Fruit fly (Drosophila melanogaster) whole organism, prepupa: ENCODE measurements around the gene ZnT86D.

Experiments
- CG11902 ChIP-seq: fragments of 200-800 bp; sonication (Bioruptor generic); optimal IDR thresholded peaks from 3 replicates; lab custom pipeline; 2016; ENCODE audit warnings: missing biosample characterization, missing genetic modification characterization
- CG1621 ChIP-seq: fragments of 200-800 bp; sonication (Bioruptor generic); optimal IDR thresholded peaks from 3 replicates; lab custom pipeline; 2018; ENCODE audit warnings: missing biosample characterization, mild to moderate bottlenecking, missing genetic modification characterization
- CG34406 ChIP-seq: fragments of 200-800 bp; sonication (Bioruptor generic); optimal IDR thresholded peaks from 3 replicates; lab custom pipeline; 2016; ENCODE audit warnings: missing biosample characterization, missing genetic modification characterization
- CG6792 ChIP-seq: fragments of 200-800 bp; sonication (Bioruptor generic); optimal IDR thresholded peaks from 3 replicates; lab custom pipeline; 2016; ENCODE audit warnings: missing biosample characterization, missing genetic modification characterization
- CG6854 ChIP-seq: fragments of 200-800 bp; sonication (Bioruptor generic); optimal IDR thresholded peaks from 2 replicates; lab custom pipeline; 2017; ENCODE audit warnings: missing biosample characterization, mild to moderate bottlenecking, missing genetic modification characterization
- CG8119 ChIP-seq: fragments of 200-800 bp; sonication (Bioruptor generic); IDR thresholded peaks from 3 replicates; pipeline ENCODE4 v1.3.6; 2022; ENCODE audit warnings: missing biosample characterization, missing genetic modification characterization
- CG8632 ChIP-seq: fragments of 200-800 bp; sonication (Bioruptor generic); optimal IDR thresholded peaks from 3 replicates; lab custom pipeline; 2016; ENCODE audit warnings: missing biosample characterization, missing genetic modification characterization
- Gug ChIP-seq: fragments of 200-800 bp; sonication (Bioruptor generic); IDR thresholded peaks from 2 replicates; pipeline ENCODE4 v1.3.6; 2022; ENCODE audit warnings: missing biosample characterization, missing genetic modification characterization
- Hr38 ChIP-seq: sonication (Bioruptor generic); optimal IDR thresholded peaks from 2 replicates; lab custom pipeline; 2016; ENCODE audit warnings: missing biosample characterization, missing genetic modification characterization
- Hr39 ChIP-seq: fragments of 200-800 bp; sonication (Bioruptor generic); optimal IDR thresholded peaks from 2 replicates; lab custom pipeline; 2016; ENCODE audit warnings: missing biosample characterization, missing genetic modification characterization
- Smox ChIP-seq: fragments of 200-800 bp; sonication (Bioruptor generic); optimal IDR thresholded peaks from 3 replicates; lab custom pipeline; 2016; ENCODE audit warnings: missing biosample characterization, missing genetic modification characterization
- dsx ChIP-seq: fragments of 200-800 bp; optimal IDR thresholded peaks from 3 replicates; lab custom pipeline; 2019; ENCODE audit warnings: missing biosample characterization, mild to moderate bottlenecking, missing genetic modification characterization, moderate library complexity; ENCODE audit not compliant: poor library complexity, severe bottlenecking
- svp ChIP-seq: fragments of 200-800 bp; sonication (Bioruptor generic); peaks from one replicate; lab custom pipeline; 2016; ENCODE audit warnings: missing biosample characterization, missing genetic modification characterization

DNA sequence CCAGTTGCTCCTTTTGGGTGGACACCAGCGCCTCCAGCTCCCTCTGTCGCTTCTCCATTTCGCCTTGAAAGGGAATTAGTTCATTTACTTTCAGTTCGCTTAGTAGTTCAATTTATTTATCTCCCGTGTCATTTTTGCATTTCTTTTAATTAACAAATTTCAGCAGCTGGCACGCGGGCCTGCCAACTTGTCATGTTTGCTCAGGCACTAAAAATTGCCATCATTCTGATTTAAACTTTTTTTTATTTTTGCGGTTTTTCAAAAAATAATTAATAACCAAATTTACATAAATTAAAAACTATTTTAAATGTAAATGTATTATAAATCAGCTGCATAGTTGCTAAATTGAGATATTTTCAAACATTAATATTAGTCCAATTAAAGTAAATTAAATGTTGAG, 16.1 kb upstream of the ZnT86D start, which contains the start of gene GCC88:
- no peak for TF ChIP-seq Smox (GFP tag; lab: Kevin White, UChicago)
- TF ChIP-seq CG8119 (GFP tag; lab: Robert Waterston, UW), result no peak
- TF ChIP-seq CG6792 (GFP tag; lab: Kevin White, UChicago), result no peak
- no peak for TF ChIP-seq svp (GFP tag; lab: Kevin White, UChicago)
- TF ChIP-seq CG34406 (GFP tag; lab: Kevin White, UChicago), result no peak
- TF ChIP-seq dsx (GFP tag; lab: Kevin White, UChicago), result no peak
- TF ChIP-seq Gug (GFP tag; lab: Robert Waterston, UW), result no peak
- no peak for TF ChIP-seq Hr39 (GFP tag; lab: Kevin White, UChicago)
- no peak for TF ChIP-seq CG1621 (tag; lab: Kevin White, UChicago)
- TF ChIP-seq CG8632 (GFP tag; lab: Kevin White, UChicago), result no peak
- TF ChIP-seq Hr38 (GFP tag; lab: Kevin White, UChicago), result no peak
- TF ChIP-seq CG11902 (GFP tag; lab: Kevin White, UChicago), result no peak
- no peak for TF ChIP-seq CG6854
